Fruit fly (Drosophila melanogaster) whole organism, wandering third instar larva: ENCODE results near the gene Nemp.

ENCODE experiments used
- Abd-B ChIP-seq: fragments of >200 bp; optimal IDR thresholded peaks from 2 replicates; lab custom pipeline; 2017; ENCODE audit warnings: missing biosample characterization, missing genetic modification characterization
- CG32264 ChIP-seq: fragments of 200-800 bp; sonication (Bioruptor generic); optimal IDR thresholded peaks from 2 replicates; lab custom pipeline; 2016; ENCODE audit warnings: missing biosample characterization, missing genetic modification characterization
- Dfd ChIP-seq: fragments of >200 bp; optimal IDR thresholded peaks from 2 replicates; lab custom pipeline; 2017; ENCODE audit warnings: missing biosample characterization, missing genetic modification characterization
- Dif ChIP-seq: fragments of 200-275, 200-300 bp; sonication (Bioruptor generic); optimal IDR thresholded peaks from 2 replicates; lab custom pipeline; 2018; ENCODE audit warnings: missing biosample characterization, missing genetic modification characterization; ENCODE audit not compliant: partially characterized antibody
- GATAd ChIP-seq: sonication (Bioruptor generic); optimal IDR thresholded peaks from 2 replicates; lab custom pipeline; 2016; ENCODE audit warnings: missing biosample characterization, missing genetic modification characterization
- HLH106 ChIP-seq: fragments of 200-800 bp; optimal IDR thresholded peaks from 3 replicates; lab custom pipeline; 2019; ENCODE audit warnings: missing biosample characterization, mild to moderate bottlenecking, missing genetic modification characterization, moderate library complexity
- Hr83 ChIP-seq: fragments of 200-300 bp; sonication (Bioruptor generic); optimal IDR thresholded peaks from 2 replicates; lab custom pipeline; 2016; ENCODE audit warnings: missing biosample characterization, mild to moderate bottlenecking, missing genetic modification characterization, moderate library complexity; ENCODE audit not compliant: poor library complexity, severe bottlenecking
- Jra ChIP-seq: sonication (Bioruptor generic); optimal IDR thresholded peaks from 2 replicates; lab custom pipeline; 2016; ENCODE audit warnings: missing biosample characterization, missing genetic modification characterization
- Mio ChIP-seq: sonication (Bioruptor generic); optimal IDR thresholded peaks from 2 replicates; lab custom pipeline; 2016; ENCODE audit warnings: missing biosample characterization, missing genetic modification characterization
- Rel ChIP-seq, 2 experiments: fragments of 200-800 bp; sonication (Bioruptor generic) in 1 of 2; optimal IDR thresholded peaks; 2 replicates in 1 of 2; 3 replicates in 1 of 2; lab custom pipeline; 2016 to 2019; ENCODE audit warnings: mild to moderate bottlenecking in 2 of 2, missing biosample characterization in 2 of 2, missing genetic modification characterization in 2 of 2, moderate library complexity in 1 of 2
- Sp1 ChIP-seq: fragments of 200-800 bp; sonication (Bioruptor generic); optimal IDR thresholded peaks from 3 replicates; lab custom pipeline; 2019; ENCODE audit warnings: missing biosample characterization, mild to moderate bottlenecking, missing genetic modification characterization, moderate library complexity
- Vsx2 ChIP-seq: fragments of 200-300, 225-300 bp; sonication (Bioruptor generic); optimal IDR thresholded peaks from 2 replicates; lab custom pipeline; 2018; ENCODE audit warnings: missing biosample characterization, missing genetic modification characterization; ENCODE audit not compliant: partially characterized antibody
- br ChIP-seq: fragments of 200-800 bp; sonication (Bioruptor generic); optimal IDR thresholded peaks from 2 replicates; lab custom pipeline; 2016; ENCODE audit warnings: missing biosample characterization, missing genetic modification characterization
- brk ChIP-seq: fragments of 200-800 bp; sonication (Bioruptor generic); optimal IDR thresholded peaks from 2 replicates; lab custom pipeline; 2016; ENCODE audit warnings: missing biosample characterization, mild to moderate bottlenecking, missing genetic modification characterization
- dl ChIP-seq, 2 experiments: fragments of 175-275, 200-275 bp in 1 of 2; fragments of 200-275 bp in 1 of 2; sonication (Bioruptor generic); optimal IDR thresholded peaks; lab custom pipeline; 2018; ENCODE audit warnings: mild to moderate bottlenecking in 2 of 2, missing biosample characterization in 2 of 2, missing genetic modification characterization in 2 of 2, moderate library complexity in 2 of 2; ENCODE audit not compliant: partially characterized antibody in 2 of 2, insufficient read depth in 1 of 2
- dmrt93B ChIP-seq: fragments of 200-800 bp; sonication (Bioruptor generic); optimal IDR thresholded peaks from 2 replicates; lab custom pipeline; 2018; ENCODE audit warnings: missing biosample characterization, mild to moderate bottlenecking, missing genetic modification characterization
- dsf ChIP-seq: sonication (Bioruptor generic); optimal IDR thresholded peaks from 2 replicates; lab custom pipeline; 2016; ENCODE audit warnings: missing biosample characterization, missing genetic modification characterization, borderline replicate concordance
- ey ChIP-seq: fragments of 200-800 bp; sonication (Bioruptor generic); optimal IDR thresholded peaks from 2 replicates; lab custom pipeline; 2016; ENCODE audit warnings: missing biosample characterization, missing genetic modification characterization
- foxo ChIP-seq, 2 experiments: fragments of 200-800 bp; sonication (Bioruptor generic); optimal IDR thresholded peaks; 2 replicates in 1 of 2; 3 replicates in 1 of 2; lab custom pipeline; 2016 to 2017; ENCODE audit warnings: missing biosample characterization in 2 of 2, missing genetic modification characterization in 2 of 2
- h ChIP-seq: fragments of 200-800 bp; sonication (Bioruptor generic); optimal IDR thresholded peaks from 3 replicates; lab custom pipeline; 2016; ENCODE audit warnings: missing biosample characterization, mild to moderate bottlenecking, missing genetic modification characterization
- jim ChIP-seq: fragments of 175-275, 200-325 bp; sonication (Bioruptor generic); optimal IDR thresholded peaks from 2 replicates; lab custom pipeline; 2016; ENCODE audit warnings: missing biosample characterization, mild to moderate bottlenecking, missing genetic modification characterization
- lola ChIP-seq: fragments of >200 bp; optimal IDR thresholded peaks from 2 replicates; lab custom pipeline; 2017; ENCODE audit warnings: missing biosample characterization, missing genetic modification characterization
- pan ChIP-seq: fragments of >200 bp; optimal IDR thresholded peaks from 2 replicates; lab custom pipeline; 2017
- psq ChIP-seq: fragments of 200-800 bp; sonication (Bioruptor generic); optimal IDR thresholded peaks from 3 replicates; lab custom pipeline; 2017; ENCODE audit warnings: missing biosample characterization, mild to moderate bottlenecking, missing genetic modification characterization, moderate library complexity
- rgr ChIP-seq: fragments of 200-800 bp; sonication (Bioruptor generic); optimal IDR thresholded peaks from 3 replicates; lab custom pipeline; 2016; ENCODE audit warnings: missing biosample characterization, mild to moderate bottlenecking, missing genetic modification characterization
- sv ChIP-seq: fragments of 200-800 bp; sonication (Bioruptor generic); optimal IDR thresholded peaks from 3 replicates; lab custom pipeline; 2016; ENCODE audit warnings: missing biosample characterization, missing genetic modification characterization
- tai ChIP-seq: sonication (Bioruptor generic); optimal IDR thresholded peaks from 2 replicates; lab custom pipeline; 2016; ENCODE audit warnings: missing biosample characterization, missing genetic modification characterization
- usp ChIP-seq: fragments of >200 bp; optimal IDR thresholded peaks from 2 replicates; lab custom pipeline; 2017; ENCODE audit warnings: missing biosample characterization, missing genetic modification characterization

Gene Nemp

DNA sequence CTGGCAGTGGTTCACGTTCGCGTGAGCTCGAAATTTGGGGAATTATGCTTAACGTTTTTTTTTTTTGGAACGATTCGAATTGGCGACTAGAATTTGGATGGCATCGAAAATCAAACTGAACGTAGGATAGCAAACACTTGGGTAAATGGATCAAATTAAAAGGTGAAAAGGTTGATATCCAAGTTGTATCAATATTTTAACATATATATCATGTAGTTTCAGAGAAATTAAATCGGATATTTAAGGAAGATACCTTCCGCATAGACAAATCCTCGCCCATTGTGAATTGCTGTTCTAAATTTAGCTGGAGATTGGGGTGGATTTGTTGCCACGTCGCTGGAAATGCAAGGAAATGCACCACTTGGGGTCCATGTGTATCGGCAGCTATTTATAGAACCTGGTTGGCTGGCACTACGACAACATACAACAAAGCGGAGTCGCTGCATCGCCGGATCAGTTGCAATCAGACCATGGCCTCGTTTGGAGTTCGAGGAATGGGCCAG lies 24.1 kb upstream of the Nemp start, which contains the start of the genes CG13010 and sing:
CG13010 (minus strand) TSS at position 101 of the 503 bp plus-strand sequence.
sing (plus strand) TSS at position 453 of the 503 bp plus-strand sequence.
- TF ChIP-seq pan (lab: Kevin White, UChicago) (no peak), jim (GFP tag; lab: Kevin White, UChicago) (no peak), brk (no peak), Mio (no peak), Rel (GFP tag; optimal IDR thresholded peaks at IDR 0.05; lab: Kevin White, UChicago) (no peak), Rel (tag; optimal IDR thresholded peaks at IDR 0.05; lab: Kevin White, UChicago) (no peak), usp (GFP tag; lab: Kevin White, UChicago) (no peak), Dif (GFP tag; lab: Kevin White, UChicago) (no peak), h (GFP tag; lab: Kevin White, UChicago) (no peak), dsf (GFP tag; lab: Kevin White, UChicago) (no peak), CG32264 (no peak), foxo (GFP tag; optimal IDR thresholded peaks at IDR 0.05; lab: Kevin White, UChicago) (no peak), sv (GFP tag; lab: Kevin White, UChicago) (no peak), HLH106 (no peak)

DNA sequence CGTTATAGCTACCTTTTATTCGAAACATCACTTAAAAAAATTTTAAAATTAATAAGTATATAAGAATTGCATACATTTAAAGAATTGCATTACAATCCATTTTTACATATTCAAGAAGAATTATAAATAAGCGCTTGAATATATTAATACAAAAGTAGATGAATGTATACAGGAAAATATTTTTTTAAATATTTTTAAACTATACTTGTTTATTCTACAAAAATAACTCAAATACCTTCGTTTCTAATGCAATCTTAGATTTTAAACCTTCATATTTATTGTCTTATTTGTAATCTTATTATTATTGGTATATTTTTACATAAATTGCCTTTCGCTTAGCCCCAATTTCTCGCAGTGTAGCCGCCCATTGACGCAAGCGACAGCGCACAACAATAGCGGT lies 22.3 kb upstream of the Nemp start:
- TF ChIP-seq br (GFP tag; lab: Kevin White, UChicago): no peak
- no peak for TF ChIP-seq usp (GFP tag; lab: Kevin White, UChicago)
- no peak for TF ChIP-seq dl (GFP tag; optimal IDR thresholded peaks at IDR 0.05; lab: Kevin White, UChicago; ENCODE audit: insufficient read depth in 1 of 2, partially characterized antibody in 2 of 2)
- peak; percentile 22 for TF ChIP-seq HLH106
- TF ChIP-seq Mio: no peak
- no peak for TF ChIP-seq rgr (GFP tag; lab: Kevin White, UChicago)
- no peak for TF ChIP-seq pan (lab: Kevin White, UChicago)
- no peak for TF ChIP-seq jim (GFP tag; lab: Kevin White, UChicago)
- TF ChIP-seq lola (GFP tag; lab: Kevin White, UChicago): no peak
- TF ChIP-seq brk: no peak
- peak; percentile 20 for TF ChIP-seq Sp1 (GFP tag; lab: Kevin White, UChicago)

DNA sequence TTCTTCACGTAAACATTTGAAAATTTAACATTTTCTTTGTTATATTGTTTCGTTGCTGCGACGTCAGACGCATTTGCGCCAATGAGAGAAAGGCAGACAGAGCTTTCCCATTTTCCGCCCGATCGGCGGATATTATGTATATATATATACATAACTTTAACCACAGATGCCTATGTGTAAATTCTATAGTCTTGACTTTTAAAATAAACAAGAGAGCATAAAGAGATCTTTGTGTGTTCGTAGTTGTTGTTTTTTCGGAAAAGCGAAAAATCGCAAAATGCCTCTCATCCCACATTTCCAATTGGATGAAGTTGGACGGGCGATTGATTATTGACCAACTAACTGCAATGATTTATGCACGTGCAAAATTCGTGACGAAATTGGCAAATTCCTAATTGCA lies 21.8 kb upstream of the Nemp start, which contains the start of gene CG13012:
CG13012 (minus strand) TSS at position 101 of the 400 bp plus-strand sequence.
- TF ChIP-seq sv (GFP tag; lab: Kevin White, UChicago) (no peak), GATAd (GFP tag; lab: Kevin White, UChicago) (no peak), CG32264 (no peak), psq (GFP tag; lab: Kevin White, UChicago) (no peak), dmrt93B (GFP tag; lab: Kevin White, UChicago) (no peak), Jra (GFP tag; lab: Kevin White, UChicago) (no peak), HLH106 (no peak), Vsx2 (GFP tag; lab: Kevin White, UChicago) (no peak)

DNA sequence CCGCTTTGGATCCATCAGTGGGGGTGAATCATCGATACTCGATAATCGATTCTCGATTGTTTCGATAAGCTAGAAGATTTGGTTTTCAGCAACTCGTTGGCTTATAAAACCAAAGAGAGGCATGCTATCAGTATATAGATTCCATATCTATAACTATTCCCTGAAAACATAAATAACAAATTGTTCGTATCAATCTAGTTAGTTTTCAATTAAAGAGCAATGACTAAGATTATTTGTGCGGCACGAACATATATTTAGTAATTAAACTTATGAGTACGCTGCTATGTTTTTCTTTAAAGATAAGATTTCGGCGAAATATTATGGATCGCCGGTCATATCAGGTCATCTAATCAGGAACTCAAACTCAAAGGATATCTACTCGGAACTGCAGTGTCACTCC lies 19.7 kb upstream of the Nemp start:
- TF ChIP-seq HLH106 (no peak), Dif (GFP tag; lab: Kevin White, UChicago) (no peak), Jra (GFP tag; lab: Kevin White, UChicago) (no peak), Hr83 (no peak), foxo (GFP tag; optimal IDR thresholded peaks at IDR 0.05; lab: Kevin White, UChicago) (no peak), dsf (GFP tag; lab: Kevin White, UChicago) (no peak), tai (GFP tag; lab: Kevin White, UChicago) (no peak), Dfd (no peak), Abd-B (GFP tag; lab: Kevin White, UChicago) (no peak)

DNA sequence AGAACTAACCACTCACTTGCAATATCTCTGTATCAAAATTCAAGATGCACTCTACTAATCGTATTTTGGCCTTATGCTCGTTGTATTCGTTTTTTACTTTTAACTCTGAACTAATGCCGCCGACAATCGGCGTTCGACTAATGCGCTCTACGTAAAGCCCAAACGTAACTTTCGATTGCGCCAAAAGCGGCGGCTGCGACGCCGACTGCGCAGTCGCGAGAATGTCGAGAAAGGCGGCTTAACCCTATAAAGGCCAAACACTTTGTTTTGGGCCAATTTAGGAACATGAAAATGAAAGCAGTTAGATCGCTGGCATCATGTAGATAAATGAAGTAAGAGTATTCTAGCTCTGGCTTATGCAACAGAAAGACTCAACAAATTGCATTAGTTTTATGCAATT lies 18.1 kb upstream of the Nemp start:
- TF ChIP-seq dl (GFP tag; optimal IDR thresholded peaks at IDR 0.05; lab: Kevin White, UChicago; ENCODE audit: insufficient read depth in 1 of 2, partially characterized antibody in 2 of 2) (no peak), CG32264 (no peak), h (GFP tag; lab: Kevin White, UChicago) (no peak), ey (GFP tag; lab: Kevin White, UChicago) (no peak), jim (GFP tag; lab: Kevin White, UChicago) (no peak), foxo (GFP tag; optimal IDR thresholded peaks at IDR 0.05; lab: Kevin White, UChicago) (no peak)
